Fruit fly (Drosophila melanogaster) whole organism, adult: ENCODE results near the gene CG32106.
A peak's percentile ranks its signal among the peaks of the same experiment; 100 is the strongest.

ENCODE experiments used
- CG11617 ChIP-seq: fragments of 200-800 bp; sonication (Bioruptor generic); optimal IDR thresholded peaks from 2 replicates; lab custom pipeline; 2017; ENCODE audit warnings: mild to moderate bottlenecking, missing biosample characterization, missing genetic modification reagents, missing genetic modification characterization
- CG12768 ChIP-seq: fragments of 200-800 bp; sonication (Bioruptor generic); optimal IDR thresholded peaks from 2 replicates; lab custom pipeline; 2017; ENCODE audit warnings: missing biosample characterization, missing genetic modification characterization, mild to moderate bottlenecking, moderate library complexity, missing genetic modification reagents
- CG14711 ChIP-seq: fragments of 200-800 bp; sonication (Bioruptor generic); optimal IDR thresholded peaks from 2 replicates; lab custom pipeline; 2018; ENCODE audit warnings: missing biosample characterization, mild to moderate bottlenecking, missing genetic modification characterization, moderate library complexity
- CG1620 ChIP-seq: fragments of 200-800 bp; sonication (Bioruptor generic); optimal IDR thresholded peaks from 2 replicates; lab custom pipeline; 2016; ENCODE audit warnings: missing biosample characterization, missing genetic modification characterization
- CG33017 ChIP-seq: fragments of 200-800 bp; sonication (Bioruptor generic); optimal IDR thresholded peaks from 2 replicates; lab custom pipeline; 2018; ENCODE audit warnings: missing biosample characterization, mild to moderate bottlenecking, missing genetic modification characterization, moderate library complexity
- CG5204 ChIP-seq: fragments of 200-800 bp; sonication (Bioruptor generic); optimal IDR thresholded peaks from 2 replicates; lab custom pipeline; 2016; ENCODE audit warnings: missing biosample characterization, missing genetic modification characterization
- CG7045 ChIP-seq: fragments of 200-800 bp; sonication (Bioruptor generic); optimal IDR thresholded peaks from 2 replicates; lab custom pipeline; 2017; ENCODE audit warnings: missing biosample characterization, mild to moderate bottlenecking, missing genetic modification characterization
- CG7101 ChIP-seq: fragments of 200-800 bp; sonication (Bioruptor generic); optimal IDR thresholded peaks from 2 replicates; lab custom pipeline; 2018; ENCODE audit warnings: missing biosample characterization, mild to moderate bottlenecking, missing genetic modification characterization, moderate library complexity
- Clk ChIP-seq: fragments of 200-800 bp; sonication (Bioruptor generic); optimal IDR thresholded peaks from 2 replicates; lab custom pipeline; 2017; ENCODE audit warnings: missing biosample characterization, missing genetic modification characterization
- Crg-1 ChIP-seq: fragments of 200-800 bp; sonication (Bioruptor generic); optimal IDR thresholded peaks from 2 replicates; lab custom pipeline; 2016; ENCODE audit warnings: missing biosample characterization, missing genetic modification characterization
- Hr96 ChIP-seq: fragments of 200-800 bp; sonication (Bioruptor generic); optimal IDR thresholded peaks from 2 replicates; lab custom pipeline; 2016; ENCODE audit warnings: missing biosample characterization, missing genetic modification characterization
- Mnt ChIP-seq: fragments of 200-800 bp; sonication (Bioruptor generic); optimal IDR thresholded peaks from 2 replicates; lab custom pipeline; 2016; ENCODE audit warnings: missing biosample characterization, mild to moderate bottlenecking, missing genetic modification characterization
- bab1 ChIP-seq: fragments of 200-800 bp; sonication (Bioruptor generic); optimal IDR thresholded peaks from 3 replicates; lab custom pipeline; 2019; ENCODE audit warnings: missing biosample characterization, mild to moderate bottlenecking, missing genetic modification characterization, moderate library complexity
- cic ChIP-seq: fragments of 200-800 bp; sonication (Bioruptor generic); optimal IDR thresholded peaks from 2 replicates; lab custom pipeline; 2017; ENCODE audit warnings: missing biosample characterization, mild to moderate bottlenecking, missing genetic modification characterization, moderate library complexity
- cnc ChIP-seq, 2 experiments: fragments of >200 bp; optimal IDR thresholded peaks; 2 replicates each; lab custom pipeline; 2017
- kay ChIP-seq: fragments of 200-800 bp; sonication (Bioruptor generic); peaks from one replicate; lab custom pipeline; 2016; ENCODE audit warnings: missing biosample characterization, missing genetic modification characterization, borderline replicate concordance
- ovo ChIP-seq: fragments of 200-800 bp; sonication (Bioruptor generic); optimal IDR thresholded peaks from 2 replicates; lab custom pipeline; 2016; ENCODE audit warnings: missing biosample characterization, missing genetic modification characterization
- pad ChIP-seq: fragments of 200-800 bp; sonication (Bioruptor generic); optimal IDR thresholded peaks from 3 replicates; lab custom pipeline; 2017; ENCODE audit warnings: missing biosample characterization, missing genetic modification characterization, mild to moderate bottlenecking, moderate library complexity, missing genetic modification reagents
- tj ChIP-seq: fragments of 200-800 bp; sonication (Bioruptor generic); optimal IDR thresholded peaks from 3 replicates; lab custom pipeline; 2017; ENCODE audit warnings: missing biosample characterization, mild to moderate bottlenecking, missing genetic modification characterization, moderate library complexity
- toe ChIP-seq: fragments of 200-800 bp; sonication (Bioruptor generic); optimal IDR thresholded peaks from 2 replicates; lab custom pipeline; 2016; ENCODE audit warnings: missing biosample characterization, missing genetic modification characterization

CG32106 gene

dm6 chr3L:12778616-12779015, at the start of gene CG32106:
CG32106 (minus strand) TSS chr3L:12778716.
- TF ChIP-seq kay: no peak
- no peak for TF ChIP-seq CG14711 (tag; lab: Kevin White, UChicago)
- no peak for TF ChIP-seq CG5204 (GFP tag; lab: Kevin White, UChicago)
- TF ChIP-seq pad: no peak
- no peak for TF ChIP-seq Hr96 (GFP tag; lab: Kevin White, UChicago)
- TF ChIP-seq cnc (optimal IDR thresholded peaks at IDR 0.05; lab: Kevin White, UChicago): no peak
- no peak for TF ChIP-seq tj
- no peak for TF ChIP-seq CG12768 (GFP tag; lab: Kevin White, UChicago)
- no peak for TF ChIP-seq cic
- TF ChIP-seq Clk: no peak
- TF ChIP-seq toe (GFP tag; lab: Kevin White, UChicago): no peak
- no peak for TF ChIP-seq ovo (GFP tag; lab: Kevin White, UChicago)
- TF ChIP-seq CG11617 (GFP tag; lab: Kevin White, UChicago): no peak
- TF ChIP-seq bab1 (GFP tag; lab: Kevin White, UChicago): no peak
- no peak for TF ChIP-seq Crg-1

DNA sequence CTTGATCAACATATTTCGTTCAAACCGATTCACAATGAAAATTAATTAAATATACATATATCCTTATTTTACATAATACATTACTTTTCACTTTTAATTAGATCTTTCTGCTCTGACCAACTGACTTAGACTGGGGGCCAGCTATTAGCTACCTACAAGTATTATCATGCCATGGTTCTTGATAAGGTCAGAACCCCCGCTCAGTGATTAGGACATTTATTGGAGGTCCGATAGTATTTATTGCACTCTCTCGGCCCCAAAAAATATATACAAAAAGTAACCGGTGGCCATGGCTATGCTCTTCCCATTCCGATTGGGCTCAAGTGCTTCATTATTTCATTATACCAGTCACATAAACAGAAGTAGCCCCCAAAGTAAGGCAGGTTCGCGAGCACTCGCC, 49.2 kb upstream of the CG32106 start:
- no peak for TF ChIP-seq Hr96 (GFP tag; lab: Kevin White, UChicago)
- no peak for TF ChIP-seq kay
- no peak for TF ChIP-seq CG7101 (tag; lab: Kevin White, UChicago)
- TF ChIP-seq cic: no peak

DNA sequence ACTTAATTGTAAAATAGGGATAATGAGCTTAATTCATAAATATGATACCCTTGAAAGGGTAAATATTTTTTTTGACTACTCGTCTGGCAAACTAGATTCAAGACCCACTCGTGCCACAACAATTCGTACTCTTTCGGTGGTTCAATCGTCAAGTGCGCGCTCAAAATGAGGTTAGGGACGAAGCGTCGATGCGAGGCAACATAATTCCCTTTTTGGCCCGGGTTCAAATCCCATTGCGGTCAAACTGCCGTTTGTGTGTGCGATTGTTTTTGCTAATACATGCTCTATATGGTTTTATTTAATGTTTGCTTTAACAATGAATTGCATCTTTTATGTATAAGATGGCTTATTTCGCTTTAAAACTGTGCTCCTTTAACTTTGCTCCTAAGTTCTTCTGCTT, 37.2 kb upstream of the CG32106 start:
- TF ChIP-seq ovo (GFP tag; lab: Kevin White, UChicago): no peak
- no peak for TF ChIP-seq CG1620
- peak; percentile 26 for TF ChIP-seq bab1 (GFP tag; lab: Kevin White, UChicago)
- no peak for TF ChIP-seq tj
- no peak for TF ChIP-seq Hr96 (GFP tag; lab: Kevin White, UChicago)
- TF ChIP-seq kay: no peak
- TF ChIP-seq CG7045 (GFP tag; lab: Kevin White, UChicago): no peak
- TF ChIP-seq CG12768 (GFP tag; lab: Kevin White, UChicago): no peak
- no peak for TF ChIP-seq CG14711 (tag; lab: Kevin White, UChicago)

- TF ChIP-seq Crg-1: no peak
- peak; percentile 44 for TF ChIP-seq bab1 (GFP tag; lab: Kevin White, UChicago)
- TF ChIP-seq CG5204 (GFP tag; lab: Kevin White, UChicago): no peak
- peak; percentile 79 for TF ChIP-seq pad
- no peak for TF ChIP-seq CG12768 (GFP tag; lab: Kevin White, UChicago)
- no peak for TF ChIP-seq kay
Measured at dm6 chr3L:12814806-12815205, 36.3 kb upstream of the CG32106 start.

dm6 chr3L:12813907-12814306, 35.4 kb upstream of the CG32106 start, which contains the start of the genes Sf3a2 and CG42588:
Sf3a2 (minus strand) TSS chr3L:12814019.
CG42588 (plus strand) TSS chr3L:12814254.
- TF ChIP-seq CG11617 (GFP tag; lab: Kevin White, UChicago) (peak; percentile 48), tj (peak; percentile 32), CG7045 (GFP tag; lab: Kevin White, UChicago) (no peak), ovo (GFP tag; lab: Kevin White, UChicago) (peak; percentile 17), bab1 (GFP tag; lab: Kevin White, UChicago) (peak; percentile 78), Crg-1 (no peak), Mnt (GFP tag; lab: Kevin White, UChicago) (peak; percentile 75), CG5204 (GFP tag; lab: Kevin White, UChicago) (no peak), toe (GFP tag; lab: Kevin White, UChicago) (peak; percentile 65), pad (peak; percentile 25), CG1620 (peak; percentile 66), Clk (no peak), cic (no peak), CG33017 (no peak), CG14711 (tag; lab: Kevin White, UChicago) (peak; percentile 98), Hr96 (GFP tag; lab: Kevin White, UChicago) (no peak), kay (no peak), CG12768 (GFP tag; lab: Kevin White, UChicago) (no peak), CG7101 (tag; lab: Kevin White, UChicago) (peak; percentile 52), cnc (optimal IDR thresholded peaks at IDR 0.05; lab: Kevin White, UChicago) (no peak)

DNA sequence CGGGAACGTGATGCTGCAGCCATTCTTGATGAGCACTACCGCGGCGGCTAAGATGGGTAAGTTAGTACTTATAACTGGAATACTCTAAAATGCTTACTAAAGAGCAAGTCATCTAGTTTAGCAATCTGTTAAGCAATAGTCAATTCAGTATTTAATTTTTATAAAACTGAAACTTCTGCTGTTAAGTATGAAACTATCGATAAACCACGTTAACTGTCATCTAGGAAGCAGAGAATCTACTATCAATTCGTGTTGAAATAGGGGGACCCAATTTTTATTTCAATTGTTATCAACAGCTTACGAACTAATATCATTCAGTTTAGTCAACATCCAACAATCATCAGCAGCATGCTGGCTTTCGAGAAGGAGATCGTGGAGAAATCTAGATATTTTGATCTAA, 29.9 kb upstream of the CG32106 start, which contains the start of gene CG32110:
TSS of gene CG32110 (plus strand) at position 301 of the 400 bp plus-strand sequence.
- TF ChIP-seq tj (no peak), pad (no peak), CG12768 (GFP tag; lab: Kevin White, UChicago) (no peak), Crg-1 (no peak), kay (no peak), CG33017 (no peak), bab1 (GFP tag; lab: Kevin White, UChicago) (no peak), CG1620 (no peak), cnc (optimal IDR thresholded peaks at IDR 0.05; lab: Kevin White, UChicago) (no peak), CG11617 (GFP tag; lab: Kevin White, UChicago) (no peak), Clk (no peak), CG7101 (tag; lab: Kevin White, UChicago) (no peak), ovo (GFP tag; lab: Kevin White, UChicago) (no peak), toe (GFP tag; lab: Kevin White, UChicago) (no peak), CG7045 (GFP tag; lab: Kevin White, UChicago) (no peak), CG14711 (tag; lab: Kevin White, UChicago) (no peak), CG5204 (GFP tag; lab: Kevin White, UChicago) (no peak)

dm6 chr3L:12806290-12806743, 27.8 kb upstream of the CG32106 start:
- TF ChIP-seq cic (peak; percentile 86), CG11617 (GFP tag; lab: Kevin White, UChicago) (peak; percentile 69), ovo (GFP tag; lab: Kevin White, UChicago) (no peak), bab1 (GFP tag; lab: Kevin White, UChicago) (peak; percentile 41), cnc (optimal IDR thresholded peaks at IDR 0.05; lab: Kevin White, UChicago) (no peak), kay (no peak), CG14711 (tag; lab: Kevin White, UChicago) (peak; percentile 98), CG1620 (no peak), Mnt (GFP tag; lab: Kevin White, UChicago) (peak; percentile 66), Clk (no peak), Hr96 (GFP tag; lab: Kevin White, UChicago) (no peak), CG33017 (peak; percentile 75), CG7045 (GFP tag; lab: Kevin White, UChicago) (peak; percentile 46), pad (peak; percentile 22), Crg-1 (no peak), toe (GFP tag; lab: Kevin White, UChicago) (no peak), CG12768 (GFP tag; lab: Kevin White, UChicago) (peak; percentile 42), tj (peak; percentile 77), CG7101 (tag; lab: Kevin White, UChicago) (peak; percentile 68)
